Worm (Caenorhabditis elegans) whole organism, L4 larva: ENCODE data around the gene nasp-1.

ENCODE experiments used
- nhr-76 ChIP-seq: fragments of 150-350 bp; optimal IDR thresholded peaks from 2 replicates; lab custom pipeline; 2014; ENCODE audit warnings: missing biosample characterization, missing genetic modification characterization
- ztf-11 ChIP-seq: fragments of 150-350 bp; optimal IDR thresholded peaks from 2 replicates; lab custom pipeline; 2014; ENCODE audit warnings: missing biosample characterization, missing genetic modification characterization

DNA sequence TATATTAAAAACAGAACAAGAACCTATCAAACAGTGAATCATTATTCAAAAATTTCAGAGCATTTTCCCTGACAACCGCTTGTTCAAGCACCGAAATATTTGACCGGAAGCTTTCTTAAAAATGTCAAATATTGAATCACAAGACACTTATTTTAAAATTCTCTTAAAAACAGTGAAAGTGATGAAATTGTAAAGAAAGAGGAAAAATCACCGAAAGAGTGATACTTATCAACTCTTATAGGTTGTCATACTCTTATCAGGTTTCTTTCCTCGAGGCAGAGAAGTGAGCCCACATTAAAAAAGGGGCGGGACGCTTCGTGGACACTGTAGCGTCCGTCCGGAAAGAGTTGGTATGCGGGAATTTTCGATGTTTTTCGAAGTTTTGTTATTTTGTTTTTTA lies 47.4 kb downstream of the nasp-1 start:
- TF ChIP-seq nhr-76 (tag; lab: Kevin White, UChicago) (no peak), ztf-11 (tag; lab: Kevin White, UChicago) (no peak)
